Worm (Caenorhabditis elegans) whole organism, late embryonic: ENCODE measurements around the gene H12D21.10.

ENCODE experiments used
- ama-1 ChIP-seq: fragments of 150-350 bp; optimal IDR thresholded peaks from 2 replicates; lab custom pipeline; 2014
- ceh-9 ChIP-seq: sonication (generic microtip); optimal IDR thresholded peaks from 2 replicates; lab custom pipeline; 2016; ENCODE audit warnings: mild to moderate bottlenecking, missing genetic modification characterization, inconsistent platforms, missing compliant biosample characterization
- fkh-10 ChIP-seq: fragments of 150-350 bp; optimal IDR thresholded peaks from 2 replicates; lab custom pipeline; 2014; ENCODE audit warnings: missing biosample characterization, missing genetic modification reagents, missing genetic modification characterization
- gmeb-2 ChIP-seq: sonication (generic microtip); optimal IDR thresholded peaks from 2 replicates; lab custom pipeline; 2016; ENCODE audit warnings: missing genetic modification characterization, inconsistent platforms, missing compliant biosample characterization
- hlh-15 ChIP-seq: sonication (generic microtip); optimal IDR thresholded peaks from 2 replicates; lab custom pipeline; 2016; ENCODE audit warnings: missing genetic modification characterization, missing compliant biosample characterization
- lim-6 ChIP-seq: sonication (generic microtip); optimal IDR thresholded peaks from 2 replicates; lab custom pipeline; 2016; ENCODE audit warnings: missing genetic modification characterization, missing compliant biosample characterization
- mec-3 ChIP-seq: sonication (generic microtip); optimal IDR thresholded peaks from 2 replicates; lab custom pipeline; 2016; ENCODE audit warnings: borderline replicate concordance, missing genetic modification characterization, missing compliant biosample characterization
- nfya-1 ChIP-seq: sonication (generic microtip); optimal IDR thresholded peaks from 2 replicates; lab custom pipeline; 2017; ENCODE audit warnings: missing genetic modification characterization, mild to moderate bottlenecking, missing compliant biosample characterization, antibody characterized with exemption, moderate library complexity
- nhr-11 ChIP-seq: fragments of 150-350 bp; optimal IDR thresholded peaks from 2 replicates; lab custom pipeline; 2014; ENCODE audit warnings: missing biosample characterization, missing genetic modification characterization
- syd-9 ChIP-seq: sonication (generic microtip); optimal IDR thresholded peaks from 2 replicates; lab custom pipeline; 2016; ENCODE audit warnings: mild to moderate bottlenecking, missing genetic modification characterization, moderate library complexity, missing compliant biosample characterization

- TF ChIP-seq syd-9 (tag; lab: Kevin White, UChicago) (no peak), hlh-15 (tag; lab: Kevin White, UChicago) (no peak), ceh-9 (tag; lab: Kevin White, UChicago) (no peak), fkh-10 (GFP tag; lab: Kevin White, UChicago) (no peak), lim-6 (tag; lab: Kevin White, UChicago) (no peak), ama-1 (no peak), mec-3 (no peak), gmeb-2 (tag; lab: Kevin White, UChicago) (no peak), nhr-11 (tag; lab: Kevin White, UChicago) (no peak), nfya-1 (no peak)
Observed at ce11 chrV:14942898-14943297, 43.3 kb downstream of the H12D21.10 start.
